Worm (Caenorhabditis elegans): ENCODE measurements around the gene F53F8.6.

Gene F53F8.6

ce11 chrV:20728763-20729350 is 24.8 kb downstream of the F53F8.6 start, which contains the start of gene ipla-3 (continued):
- TF ChIP-seq ztf-26 (tag; optimal IDR thresholded peaks at IDR 0.05) (no peak), him-1 (tag; optimal IDR thresholded peaks at IDR 0.05) (no peak), akir-1 (GFP tag; optimal IDR thresholded peaks at IDR 0.05) (no peak), C17E4.6 (GFP tag; IDR thresholded peaks at IDR 0.05) (no peak), F23B12.7 (tag; optimal IDR thresholded peaks at IDR 0.05; ENCODE audit: insufficient read depth) (peak; percentile 32), B0261.1 (tag; optimal IDR thresholded peaks at IDR 0.05) (no peak), B0019.2 (GFP tag; conservative IDR thresholded peaks at IDR 0.05) (no peak), bed-2 (GFP tag; IDR thresholded peaks at IDR 0.05) (no peak), bed-1 (GFP tag; IDR thresholded peaks at IDR 0.05) (no peak), nhr-90 (tag; optimal IDR thresholded peaks at IDR 0.05) (peak; percentile 12), Y56A3A.18 (GFP tag; IDR thresholded peaks at IDR 0.05) (no peak), K11D2.4 (GFP tag; IDR thresholded peaks at IDR 0.05) (no peak), mcd-1 (GFP tag; IDR thresholded peaks at IDR 0.05) (peak; percentile 49; the same call in 1 of the 2 replicates), xnd-1 (tag; optimal IDR thresholded peaks at IDR 0.05) (no peak), unc-130 (GFP tag; optimal IDR thresholded peaks at IDR 0.05) (no peak), sptf-2 (GFP tag; optimal IDR thresholded peaks at IDR 0.05) (peak; percentile 43), dpl-1 (GFP tag; optimal IDR thresholded peaks at IDR 0.05) (no peak), Y53G8AR.9 (GFP tag; conservative IDR thresholded peaks at IDR 0.05) (peak; percentile 52; the same call in 1 of the 2 replicates), F37B4.10 (GFP tag; IDR thresholded peaks at IDR 0.05) (no peak), dpff-1 (tag; optimal IDR thresholded peaks at IDR 0.05) (no peak), T07F8.4 (tag; optimal IDR thresholded peaks at IDR 0.05) (no peak), ceh-100 (GFP tag; IDR thresholded peaks at IDR 0.05) (no peak), ztf-6 (GFP tag; IDR thresholded peaks at IDR 0.05) (no peak), ztf-22 (GFP tag; optimal IDR thresholded peaks at IDR 0.05) (no peak), pha-4 (tag; optimal IDR thresholded peaks at IDR 0.05) (peak; percentile 57), tbp1 (GFP tag; optimal IDR thresholded peaks at IDR 0.05) (peak; percentile 50), fkh-3 (tag; optimal IDR thresholded peaks at IDR 0.05) (no peak), madf-3 (GFP tag; IDR thresholded peaks at IDR 0.05) (no peak), lsl-1 (GFP tag; optimal IDR thresholded peaks at IDR 0.05) (no peak), K12H6.12 (tag; optimal IDR thresholded peaks at IDR 0.05) (peak; percentile 72), chd-7 (tag; optimal IDR thresholded peaks at IDR 0.05) (peak; percentile 75), tbx-9 (tag; optimal IDR thresholded peaks at IDR 0.05; ENCODE audit: borderline replicate concordance) (no peak), F57A8.1 (GFP tag; optimal IDR thresholded peaks at IDR 0.05) (no peak), lag-1 (GFP tag; IDR thresholded peaks at IDR 0.05) (no peak), nfyb-1 (GFP tag; IDR thresholded peaks at IDR 0.05) (0 out of 2 replicates have a peak, but pooled peaks have one; percentile 51), efl-1 (GFP tag; optimal IDR thresholded peaks at IDR 0.05) (peak; percentile 32), ztf-18 (tag; optimal IDR thresholded peaks at IDR 0.05) (no peak), athp-1 (tag; optimal IDR thresholded peaks at IDR 0.05) (no peak), hrde-1 (tag; optimal IDR thresholded peaks at IDR 0.05; ENCODE audit: borderline replicate concordance) (no peak), ztf-25 (GFP tag; IDR thresholded peaks at IDR 0.05) (no peak), mxl-1 (tag; optimal IDR thresholded peaks at IDR 0.05) (no peak), sea-2 (GFP tag; IDR thresholded peaks at IDR 0.05) (no peak), hmg-1.2 (GFP tag; IDR thresholded peaks at IDR 0.05) (peak; percentile 94), ZK185.1 (tag; optimal IDR thresholded peaks at IDR 0.05; ENCODE audit: poor library complexity, severe bottlenecking) (peak; percentile 25), ets-4 (GFP tag; optimal IDR thresholded peaks at IDR 0.05) (no peak), attf-6 (GFP tag; IDR thresholded peaks at IDR 0.05) (no peak), snpc-1.1 (tag; optimal IDR thresholded peaks at IDR 0.05; ENCODE audit: insufficient read depth) (no peak), snpc-3.4 (tag; optimal IDR thresholded peaks at IDR 0.05) (no peak)

Data from whole organism, young adult.